Worm (Caenorhabditis elegans) whole organism, early embryonic: ENCODE results near the gene ZK632.4.
A peak's percentile ranks its signal among the peaks of the same experiment; 100 is the strongest.

Experiments used
- B0310.2 ChIP-seq: sonication (generic microtip); optimal IDR thresholded peaks from 2 replicates; lab custom pipeline; 2016; ENCODE audit warnings: mild to moderate bottlenecking, missing genetic modification characterization, missing compliant biosample characterization
- F13C5.2 ChIP-seq: sonication (generic microtip); optimal IDR thresholded peaks from 2 replicates; lab custom pipeline; 2017; ENCODE audit warnings: mild to moderate bottlenecking, missing genetic modification characterization, inconsistent platforms, missing compliant biosample characterization
- aly-1 ChIP-seq: sonication (generic microtip); optimal IDR thresholded peaks from 2 replicates; lab custom pipeline; 2016; ENCODE audit warnings: missing genetic modification characterization, missing compliant biosample characterization
- ama-1 ChIP-seq: fragments of 150-350 bp; optimal IDR thresholded peaks from 2 replicates; lab custom pipeline; 2014
- ceh-13 ChIP-seq: fragments of 200-800 bp; sonication (Bioruptor generic); optimal IDR thresholded peaks from 2 replicates; lab custom pipeline; 2018; ENCODE audit warnings: mild to moderate bottlenecking, missing genetic modification characterization, missing compliant biosample characterization
- ceh-36 ChIP-seq: sonication (generic microtip); optimal IDR thresholded peaks from 2 replicates; lab custom pipeline; 2016; ENCODE audit warnings: missing genetic modification characterization, inconsistent platforms, missing compliant biosample characterization
- ets-7 ChIP-seq: sonication (generic microtip); optimal IDR thresholded peaks from 2 replicates; lab custom pipeline; 2016; ENCODE audit warnings: missing genotype, missing genetic modification characterization, missing compliant biosample characterization
- flt-1 ChIP-seq: fragments of 200-800 bp; sonication (Bioruptor generic); IDR thresholded peaks from 2 replicates; pipeline ENCODE4 v1.3.6; 2022; ENCODE audit warnings: missing genetic modification characterization, missing compliant biosample characterization
- hmbx-1 ChIP-seq: sonication (generic microtip); optimal IDR thresholded peaks from 2 replicates; lab custom pipeline; 2016; ENCODE audit warnings: mild to moderate bottlenecking, missing genetic modification characterization, missing compliant biosample characterization
- hmg-4 ChIP-seq: fragments of 200-800 bp; sonication (Bioruptor generic); optimal IDR thresholded peaks from 2 replicates; lab custom pipeline; 2018; ENCODE audit warnings: mild to moderate bottlenecking, missing genetic modification characterization, missing compliant biosample characterization
- hnd-1 ChIP-seq: sonication (generic microtip); optimal IDR thresholded peaks from 2 replicates; lab custom pipeline; 2016; ENCODE audit warnings: missing genetic modification characterization, missing compliant biosample characterization
- pes-1 ChIP-seq: fragments of 200-800 bp; sonication (Bioruptor generic); IDR thresholded peaks from 2 replicates; pipeline ENCODE4 v1.3.6; 2022; ENCODE audit warnings: missing genetic modification reagents, missing genetic modification characterization, missing compliant biosample characterization
- scrt-1 ChIP-seq: fragments of 200-800 bp; sonication (Bioruptor generic); IDR thresholded peaks from 2 replicates; pipeline ENCODE4 v1.3.6; 2022; ENCODE audit warnings: missing genetic modification characterization, missing compliant biosample characterization
- sea-1 ChIP-seq: fragments of 200-800 bp; sonication (Bioruptor generic); conservative IDR thresholded peaks from 2 replicates; pipeline ENCODE4 v1.3.6; 2022; ENCODE audit warnings: missing genetic modification characterization, missing compliant biosample characterization
- tbx-11 ChIP-seq: fragments of 200-800 bp; sonication (Bioruptor generic); IDR thresholded peaks from 2 replicates; pipeline ENCODE4 v1.3.6; 2022; ENCODE audit warnings: missing genetic modification characterization, missing compliant biosample characterization
- tbx-37 ChIP-seq: fragments of 200-800 bp; sonication (Bioruptor generic); conservative IDR thresholded peaks from 2 replicates; pipeline ENCODE4 v1.3.6; 2022; ENCODE audit warnings: missing genetic modification reagents, missing genetic modification characterization, missing compliant biosample characterization
- tra-4 ChIP-seq: sonication (generic microtip); optimal IDR thresholded peaks from 2 replicates; lab custom pipeline; 2017; ENCODE audit warnings: missing genetic modification characterization, missing compliant biosample characterization

The ZK632.4 gene

ce11 chrIII:9824330-9824934 is 17.2 kb upstream of the ZK632.4 start, which contains the start of gene lin-52:
Gene lin-52, minus strand, starts transcription at chrIII:9824750.
- TF ChIP-seq pes-1 (GFP tag; lab: Robert Waterston, UW) (no peak), ama-1 (lab: Kevin White, UChicago) (peak; percentile 64)

- TF ChIP-seq F13C5.2 (tag; lab: Kevin White, UChicago), result no peak
Observed at ce11 chrIII:9823748-9824147, 16.5 kb upstream of the ZK632.4 start.

ce11 chrIII:9822942-9823341 is 15.7 kb upstream of the ZK632.4 start, which contains the start of gene arl-5:
Gene arl-5, plus strand, starts transcription at chrIII:9823242.
- TF ChIP-seq hmg-4 (GFP tag; lab: Kevin White, UChicago), result no peak
- TF ChIP-seq scrt-1 (GFP tag; lab: Robert Waterston, UW), result no peak
- TF ChIP-seq tbx-11 (GFP tag; lab: Robert Waterston, UW), result no peak
- TF ChIP-seq tra-4 (tag; lab: Kevin White, UChicago), result no peak
- no peak for TF ChIP-seq aly-1 (tag; lab: Kevin White, UChicago)
- no peak for TF ChIP-seq F13C5.2 (tag; lab: Kevin White, UChicago)
- no peak for TF ChIP-seq hnd-1 (tag; lab: Kevin White, UChicago)
- TF ChIP-seq B0310.2, result no peak
- TF ChIP-seq hmbx-1 (tag; lab: Kevin White, UChicago), result no peak
- no peak for TF ChIP-seq pes-1 (GFP tag; lab: Robert Waterston, UW)
- no peak for TF ChIP-seq ets-7
- TF ChIP-seq tbx-37, result no peak
- no peak for TF ChIP-seq ama-1 (lab: Kevin White, UChicago)
- TF ChIP-seq flt-1 (GFP tag; lab: Robert Waterston, UW), result no peak
- TF ChIP-seq sea-1 (GFP tag; lab: Robert Waterston, UW), result no peak
- TF ChIP-seq ceh-36, result no peak
- no peak for TF ChIP-seq ceh-13

ce11 chrIII:9818763-9819162 is 11.5 kb upstream of the ZK632.4 start, which contains the start of gene panl-3:
Gene panl-3, plus strand, starts transcription at chrIII:9819056.
- TF ChIP-seq aly-1 (tag; lab: Kevin White, UChicago), result peak; percentile 57
- TF ChIP-seq B0310.2, result no peak
- TF ChIP-seq flt-1 (GFP tag; lab: Robert Waterston, UW), result no peak
- TF ChIP-seq ets-7, result no peak
- no peak for TF ChIP-seq ceh-13
- no peak for TF ChIP-seq hmbx-1 (tag; lab: Kevin White, UChicago)
- no peak for TF ChIP-seq tbx-37
- no peak for TF ChIP-seq sea-1 (GFP tag; lab: Robert Waterston, UW)
- no peak for TF ChIP-seq tra-4 (tag; lab: Kevin White, UChicago)
- no peak for TF ChIP-seq tbx-11 (GFP tag; lab: Robert Waterston, UW)
- TF ChIP-seq scrt-1 (GFP tag; lab: Robert Waterston, UW), result peak; percentile 65; the same call in 1 of the 2 replicates
- TF ChIP-seq hmg-4 (GFP tag; lab: Kevin White, UChicago), result peak; percentile 45

ce11 chrIII:9817894-9818293 is 10.6 kb upstream of the ZK632.4 start:
- TF ChIP-seq pes-1 (GFP tag; lab: Robert Waterston, UW) (no peak), ets-7 (no peak), aly-1 (tag; lab: Kevin White, UChicago) (no peak), F13C5.2 (tag; lab: Kevin White, UChicago) (no peak), tbx-11 (GFP tag; lab: Robert Waterston, UW) (no peak), ceh-13 (no peak), hmbx-1 (tag; lab: Kevin White, UChicago) (no peak), ama-1 (lab: Kevin White, UChicago) (no peak), tra-4 (tag; lab: Kevin White, UChicago) (no peak), B0310.2 (no peak)

ce11 chrIII:9817087-9817612 is 9.9 kb upstream of the ZK632.4 start, which contains the start of gene cnx-1:
Gene cnx-1, minus strand, starts transcription at chrIII:9817137.
- TF ChIP-seq aly-1 (tag; lab: Kevin White, UChicago) (peak; percentile 19), tbx-37 (no peak), hmg-4 (GFP tag; lab: Kevin White, UChicago) (peak; percentile 73)

- no peak for TF ChIP-seq ceh-36
- TF ChIP-seq flt-1 (GFP tag; lab: Robert Waterston, UW), result no peak
- no peak for TF ChIP-seq hmbx-1 (tag; lab: Kevin White, UChicago)
- TF ChIP-seq aly-1 (tag; lab: Kevin White, UChicago), result no peak
- no peak for TF ChIP-seq sea-1 (GFP tag; lab: Robert Waterston, UW)
- TF ChIP-seq B0310.2, result no peak
- no peak for TF ChIP-seq tra-4 (tag; lab: Kevin White, UChicago)
- TF ChIP-seq ama-1 (lab: Kevin White, UChicago), result no peak
- no peak for TF ChIP-seq ets-7
- TF ChIP-seq pes-1 (GFP tag; lab: Robert Waterston, UW), result no peak
- TF ChIP-seq scrt-1 (GFP tag; lab: Robert Waterston, UW), result no peak
- no peak for TF ChIP-seq F13C5.2 (tag; lab: Kevin White, UChicago)
- TF ChIP-seq tbx-11 (GFP tag; lab: Robert Waterston, UW), result no peak
- TF ChIP-seq tbx-37, result no peak
- no peak for TF ChIP-seq hmg-4 (GFP tag; lab: Kevin White, UChicago)
- no peak for TF ChIP-seq hnd-1 (tag; lab: Kevin White, UChicago)
- TF ChIP-seq ceh-13, result no peak
Observed at ce11 chrIII:9813146-9813545, 5.9 kb upstream of the ZK632.4 start, which contains the start of gene ZK632.14. Gene ZK632.14, plus strand, starts transcription at chrIII:9813446.

ce11 chrIII:9808179-9808578 is 925 bp upstream of the ZK632.4 start, which contains the start of gene gtap-2:
Gene gtap-2, plus strand, starts transcription at chrIII:9808544.
- TF ChIP-seq F13C5.2 (tag; lab: Kevin White, UChicago) (no peak), tbx-37 (0 out of 2 replicates have a peak, but pooled peaks have one; percentile 37)
